Fruit fly (Drosophila melanogaster) Kc167 (cell line): Measurements from ENCODE around the gene COX5B.

Source experiments
- Sin3A ChIP-seq: fragments of >200 bp; optimal IDR thresholded peaks from 2 replicates; lab custom pipeline; 2018; ENCODE audit warnings: missing external identifiers
- h ChIP-seq: fragments of >200 bp; optimal IDR thresholded peaks from 3 replicates; lab custom pipeline; 2018; ENCODE audit warnings: missing external identifiers

- TF ChIP-seq Sin3A (no peak), h (lab: Kevin White, UChicago) (no peak)
These were observed at the start of gene COX5B, which contains the start of gene IFT52 for dm6 chr2L:6557429-6558384.
